Worm (Caenorhabditis elegans) whole organism, L2 larva: ENCODE measurements around the gene srh-21.

Experiments used
- F13H6.1 ChIP-seq: sonication (generic microtip); optimal IDR thresholded peaks from 2 replicates; lab custom pipeline; 2016; ENCODE audit warnings: missing genetic modification characterization, missing compliant biosample characterization
- ama-1 ChIP-seq: fragments of 150-350 bp; optimal IDR thresholded peaks from 2 replicates; lab custom pipeline; 2018; ENCODE audit warnings: inconsistent platforms
- ceh-16 ChIP-seq: fragments of 150-350 bp; optimal IDR thresholded peaks from 2 replicates; lab custom pipeline; 2014; ENCODE audit warnings: missing biosample characterization, missing genetic modification characterization
- egl-27 ChIP-seq: sonication (generic microtip); optimal IDR thresholded peaks from 3 replicates; lab custom pipeline; 2017; ENCODE audit warnings: missing biosample characterization, missing genetic modification reagents, missing genetic modification characterization
- lin-11 ChIP-seq: fragments of 150-350 bp; sonication (generic microtip); optimal IDR thresholded peaks from 2 replicates; lab custom pipeline; 2014; ENCODE audit warnings: missing biosample characterization, missing genetic modification characterization, inconsistent platforms, mixed read lengths
- lin-39 ChIP-seq: fragments of 150-350 bp; optimal IDR thresholded peaks from 2 replicates; lab custom pipeline; 2014; ENCODE audit warnings: missing biosample characterization, missing genetic modification reagents, missing genetic modification characterization
- mdl-1 ChIP-seq, 2 experiments: fragments of 150-350 bp in 1 of 2; sonication (generic microtip) in 1 of 2; optimal IDR thresholded peaks; 2 replicates each; lab custom pipeline; 2017; ENCODE audit warnings: missing biosample characterization in 2 of 2, missing genetic modification characterization in 2 of 2
- nhr-11 ChIP-seq: fragments of 150-350 bp; optimal IDR thresholded peaks from 2 replicates; lab custom pipeline; 2014; ENCODE audit warnings: missing biosample characterization, missing genetic modification characterization
- nhr-12 ChIP-seq: fragments of 150-350 bp; optimal IDR thresholded peaks from 2 replicates; lab custom pipeline; 2014; ENCODE audit warnings: missing biosample characterization, missing genetic modification characterization
- nhr-23 ChIP-seq: fragments of 150-350 bp; optimal IDR thresholded peaks from 2 replicates; lab custom pipeline; 2014; ENCODE audit warnings: missing biosample characterization, missing genetic modification reagents, missing genetic modification characterization
- nhr-237 ChIP-seq: fragments of 150-350 bp; optimal IDR thresholded peaks from 2 replicates; lab custom pipeline; 2014; ENCODE audit warnings: missing biosample characterization, missing genetic modification characterization
- snpc-4 ChIP-seq: fragments of 150-350 bp; optimal IDR thresholded peaks from 2 replicates; lab custom pipeline; 2014; ENCODE audit warnings: missing biosample characterization, missing genetic modification characterization
- unc-55 ChIP-seq: fragments of 150-350 bp; sonication (generic microtip); optimal IDR thresholded peaks from 3 replicates; lab custom pipeline; 2014; ENCODE audit warnings: missing biosample characterization, missing genetic modification reagents, missing genetic modification characterization

DNA sequence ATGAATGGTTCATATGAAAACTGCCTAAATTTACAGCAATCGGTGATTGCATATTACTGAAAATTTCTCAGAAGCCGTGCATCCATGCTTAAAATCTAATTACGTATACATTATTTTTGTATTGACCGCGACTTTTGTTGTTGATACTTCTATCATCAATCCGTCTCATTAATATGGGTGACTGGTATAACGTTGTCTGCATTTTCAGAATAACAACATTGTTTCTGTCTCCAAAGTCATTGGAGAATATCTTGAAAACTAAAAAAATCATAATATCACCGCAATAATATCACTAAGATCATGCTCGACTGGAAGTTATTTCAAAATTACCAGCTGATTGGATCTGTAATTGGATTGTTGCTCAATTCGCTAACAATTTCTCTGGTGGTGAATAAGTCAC is 25.0 kb downstream of the srh-21 start, which contains the start of gene str-207:
- TF ChIP-seq ceh-16, result no peak
- TF ChIP-seq nhr-237 (tag; lab: Kevin White, UChicago), result no peak
- TF ChIP-seq mdl-1 (tag; optimal IDR thresholded peaks at IDR 0.05; lab: Kevin White, UChicago), result no peak
- TF ChIP-seq nhr-12 (tag; lab: Kevin White, UChicago), result no peak
- TF ChIP-seq nhr-23, result no peak
- no peak for TF ChIP-seq lin-11
- TF ChIP-seq lin-39 (tag; lab: Kevin White, UChicago), result no peak
- TF ChIP-seq snpc-4 (tag; lab: Kevin White, UChicago), result no peak
- TF ChIP-seq unc-55 (GFP tag; lab: Kevin White, UChicago), result no peak
- no peak for TF ChIP-seq nhr-11 (tag; lab: Kevin White, UChicago)
- no peak for TF ChIP-seq egl-27 (tag; lab: Kevin White, UChicago)
- TF ChIP-seq ama-1, result no peak
- TF ChIP-seq F13H6.1 (tag; lab: Kevin White, UChicago), result no peak
